Worm (Caenorhabditis elegans): ENCODE measurements around the gene elt-2.

Gene elt-2

ce11 chrX:10480563-10481290, at the start of gene elt-2:
elt-2 (plus strand) TSS chrX:10481240.
- TF ChIP-seq elt-1 (tag; optimal IDR thresholded peaks at IDR 0.05) (no peak), pha-4 (tag; optimal IDR thresholded peaks at IDR 0.05) (peak; percentile 2), ama-1 (optimal IDR thresholded peaks at IDR 0.05) (no peak), egl-27 (tag; optimal IDR thresholded peaks at IDR 0.05) (no peak), lsy-12 (tag; optimal IDR thresholded peaks at IDR 0.05) (peak; percentile 41), eor-1 (tag; optimal IDR thresholded peaks at IDR 0.05) (no peak), hmg-11 (tag; optimal IDR thresholded peaks at IDR 0.05) (no peak), ceh-82 (tag; optimal IDR thresholded peaks at IDR 0.05) (no peak), daf-12 (tag; optimal IDR thresholded peaks at IDR 0.05) (no peak), ceh-16 (tag; optimal IDR thresholded peaks at IDR 0.05) (no peak), nhr-25 (tag; optimal IDR thresholded peaks at IDR 0.05) (no peak), ceh-9 (tag; optimal IDR thresholded peaks at IDR 0.05) (no peak), tbx-2 (tag; optimal IDR thresholded peaks at IDR 0.05) (no peak), fkh-2 (tag; optimal IDR thresholded peaks at IDR 0.05) (no peak), mdl-1 (tag; optimal IDR thresholded peaks at IDR 0.05) (no peak), nhr-77 (tag; optimal IDR thresholded peaks at IDR 0.05) (no peak), skn-1 (tag; optimal IDR thresholded peaks at IDR 0.05) (no peak), mml-1 (tag; optimal IDR thresholded peaks at IDR 0.05) (no peak), ztf-4 (tag; optimal IDR thresholded peaks at IDR 0.05) (no peak), lin-15B (tag; optimal IDR thresholded peaks at IDR 0.05) (no peak), pqm-1 (tag; optimal IDR thresholded peaks at IDR 0.05) (peak; percentile 96), snpc-4 (tag; optimal IDR thresholded peaks at IDR 0.05) (no peak), nfya-1 (tag; optimal IDR thresholded peaks at IDR 0.05; ENCODE audit: insufficient read depth) (peak; percentile 78), ZK546.5 (tag; optimal IDR thresholded peaks at IDR 0.05) (no peak), jun-1 (tag; optimal IDR thresholded peaks at IDR 0.05) (peak; percentile 95)

ce11 chrX:10432786-10433185, 48.3 kb upstream of the elt-2 start:
- no peak for TF ChIP-seq nhr-67 (tag; optimal IDR thresholded peaks at IDR 0.05)
- TF ChIP-seq egl-27 (tag; optimal IDR thresholded peaks at IDR 0.05): no peak
- no peak for TF ChIP-seq nhr-237 (tag; optimal IDR thresholded peaks at IDR 0.05)
- TF ChIP-seq eor-1 (tag; optimal IDR thresholded peaks at IDR 0.05): no peak
- no peak for TF ChIP-seq tbx-2 (tag; optimal IDR thresholded peaks at IDR 0.05)
- no peak for TF ChIP-seq ztf-11 (tag; optimal IDR thresholded peaks at IDR 0.05)
- no peak for TF ChIP-seq skn-1 (tag; optimal IDR thresholded peaks at IDR 0.05)
- no peak for TF ChIP-seq fkh-10 (GFP tag; optimal IDR thresholded peaks at IDR 0.05)
- no peak for TF ChIP-seq nhr-43 (tag; optimal IDR thresholded peaks at IDR 0.05; ENCODE audit: poor library complexity, severe bottlenecking)
- no peak for TF ChIP-seq pha-4 (tag; optimal IDR thresholded peaks at IDR 0.05)
- TF ChIP-seq lsy-12 (tag; optimal IDR thresholded peaks at IDR 0.05): no peak
- no peak for TF ChIP-seq snpc-4 (tag; optimal IDR thresholded peaks at IDR 0.05)
- TF ChIP-seq nhr-76 (tag; optimal IDR thresholded peaks at IDR 0.05): no peak
- TF ChIP-seq lin-39 (tag; optimal IDR thresholded peaks at IDR 0.05): no peak

ce11 chrX:10433863-10434262, 47.2 kb upstream of the elt-2 start:
- TF ChIP-seq nfya-1 (tag; optimal IDR thresholded peaks at IDR 0.05; ENCODE audit: insufficient read depth): peak; percentile 3
- TF ChIP-seq ztf-4 (tag; optimal IDR thresholded peaks at IDR 0.05): no peak
- TF ChIP-seq pqm-1 (tag; optimal IDR thresholded peaks at IDR 0.05): no peak

- peak; percentile 30 for TF ChIP-seq snpc-4 (tag; optimal IDR thresholded peaks at IDR 0.05)
- TF ChIP-seq ceh-28 (tag; optimal IDR thresholded peaks at IDR 0.05): peak; percentile 63
- peak; percentile 86 for TF ChIP-seq nfya-1 (tag; optimal IDR thresholded peaks at IDR 0.05; ENCODE audit: insufficient read depth)
- no peak for TF ChIP-seq sea-2 (GFP tag; optimal IDR thresholded peaks at IDR 0.05)
- no peak for TF ChIP-seq elt-3 (tag; optimal IDR thresholded peaks at IDR 0.05)
- peak; percentile 72 for TF ChIP-seq egl-5 (tag; optimal IDR thresholded peaks at IDR 0.05)
- no peak for TF ChIP-seq ceh-9 (tag; optimal IDR thresholded peaks at IDR 0.05)
- TF ChIP-seq zag-1 (tag; optimal IDR thresholded peaks at IDR 0.05): peak; percentile 79
- peak; percentile 4 for TF ChIP-seq R02D3.7 (tag; optimal IDR thresholded peaks at IDR 0.05)
- peak; percentile 81 for TF ChIP-seq hmg-11 (tag; optimal IDR thresholded peaks at IDR 0.05)
- no peak for TF ChIP-seq fkh-2 (tag; optimal IDR thresholded peaks at IDR 0.05)
- peak; percentile 94 for TF ChIP-seq lin-39 (tag; optimal IDR thresholded peaks at IDR 0.05)
- peak; percentile 97 for TF ChIP-seq fkh-10 (GFP tag; optimal IDR thresholded peaks at IDR 0.05)
- TF ChIP-seq pha-4 (tag; optimal IDR thresholded peaks at IDR 0.05): peak; percentile 26
- peak; percentile 82 for TF ChIP-seq tbx-2 (tag; optimal IDR thresholded peaks at IDR 0.05)
- TF ChIP-seq ceh-82 (tag; optimal IDR thresholded peaks at IDR 0.05): peak; percentile 56
- no peak for TF ChIP-seq unc-39 (tag; optimal IDR thresholded peaks at IDR 0.05)
- TF ChIP-seq elt-1 (tag; optimal IDR thresholded peaks at IDR 0.05): no peak
- peak; percentile 23 for TF ChIP-seq unc-62 (GFP tag; optimal IDR thresholded peaks at IDR 0.05)
- peak; percentile 58 for TF ChIP-seq mdl-1 (tag; optimal IDR thresholded peaks at IDR 0.05)
- TF ChIP-seq nhr-11 (tag; optimal IDR thresholded peaks at IDR 0.05): peak; percentile 83
- TF ChIP-seq lin-15B (tag; optimal IDR thresholded peaks at IDR 0.05): peak; percentile 40
Observed at ce11 chrX:10435492-10435939, 45.5 kb upstream of the elt-2 start.

All from whole organism, L3 larva.